Worm (Caenorhabditis elegans) whole organism, L4/young adult: ENCODE results near the gene Y1A5A.1.

ENCODE experiments used
- W03F9.2 ChIP-seq: fragments of 150-350 bp; optimal IDR thresholded peaks from 2 replicates; lab custom pipeline; 2014; ENCODE audit warnings: missing biosample characterization, missing genetic modification characterization
- dao-5 ChIP-seq: sonication (generic microtip); optimal IDR thresholded peaks from 2 replicates; lab custom pipeline; 2016; ENCODE audit warnings: missing genotype, missing genetic modification characterization, moderate library complexity, missing compliant biosample characterization

ce11 chrIII:3987759-3988158, 1.3 kb upstream of the Y1A5A.1 start, which contains the start of gene C36E8.6:
- no peak for TF ChIP-seq dao-5 (tag; lab: Kevin White, UChicago)
- TF ChIP-seq W03F9.2 (tag; lab: Kevin White, UChicago) = no peak
